Fruit fly (Drosophila melanogaster) whole organism, embryonic: Measurements from ENCODE around the gene Trm1.

ENCODE experiments used
- Antp ChIP-seq: fragments of 200-800 bp; sonication (Bioruptor generic); optimal IDR thresholded peaks from 3 replicates; lab custom pipeline; 2016; ENCODE audit warnings: missing biosample characterization, missing genetic modification characterization
- Atf-2 ChIP-seq: fragments of 200-800 bp; sonication (Bioruptor generic); optimal IDR thresholded peaks from 2 replicates; lab custom pipeline; 2016; ENCODE audit warnings: missing biosample characterization, missing genetic modification characterization
- Awh ChIP-seq: fragments of 200-800 bp; sonication (Bioruptor generic); IDR thresholded peaks from 2 replicates; pipeline ENCODE4, ENCODE4 v1.3.6; 2022; ENCODE audit warnings: missing biosample characterization, missing genetic modification characterization
- CG11085 ChIP-seq: fragments of 200-800 bp; sonication (Bioruptor generic); IDR thresholded peaks from 2 replicates; pipeline ENCODE4 v1.3.6; 2022; ENCODE audit warnings: missing biosample characterization, missing genetic modification characterization
- CG11093 ChIP-seq: fragments of 200-800 bp; sonication (Bioruptor generic); IDR thresholded peaks from 3 replicates; pipeline ENCODE4 v1.3.6; 2022; ENCODE audit warnings: missing biosample characterization, missing genetic modification characterization
- CG11247 ChIP-seq: fragments of 200-800 bp; sonication (Bioruptor generic); IDR thresholded peaks from 2 replicates; pipeline ENCODE4 v1.3.6; 2022; ENCODE audit warnings: missing biosample characterization, missing genetic modification characterization
- CG11398 ChIP-seq: fragments of 200-800 bp; sonication (Bioruptor generic); optimal IDR thresholded peaks from 2 replicates; lab custom pipeline; 2016; ENCODE audit warnings: missing biosample characterization, missing genetic modification characterization
- CG12391 ChIP-seq: fragments of 200-800 bp; sonication (Bioruptor generic); optimal IDR thresholded peaks from 3 replicates; lab custom pipeline; 2018; ENCODE audit warnings: missing biosample characterization, mild to moderate bottlenecking, missing genetic modification characterization, moderate library complexity
- CG16815 ChIP-seq: fragments of 200-800 bp; sonication (Bioruptor generic); optimal IDR thresholded peaks from 3 replicates; lab custom pipeline; 2017; ENCODE audit warnings: missing biosample characterization, mild to moderate bottlenecking, missing genetic modification characterization
- CG18599 ChIP-seq: fragments of 200-800 bp; sonication (Bioruptor generic); optimal IDR thresholded peaks from 3 replicates; lab custom pipeline; 2017; ENCODE audit warnings: missing biosample characterization, missing genetic modification characterization, mild to moderate bottlenecking, moderate library complexity, missing genetic modification reagents
- CG33213 ChIP-seq: fragments of 200-800 bp; sonication (Bioruptor generic); optimal IDR thresholded peaks from 3 replicates; lab custom pipeline; 2016; ENCODE audit warnings: missing biosample characterization, missing genetic modification characterization
- CG3847 ChIP-seq: fragments of 200-800 bp; sonication (Bioruptor generic); IDR thresholded peaks from 2 replicates; pipeline ENCODE4 v1.3.6; 2022; ENCODE audit warnings: missing biosample characterization, missing genetic modification characterization
- CG4360 ChIP-seq: fragments of 200-800 bp; sonication (Bioruptor generic); IDR thresholded peaks from 2 replicates; pipeline ENCODE4 v1.3.6; 2022; ENCODE audit warnings: missing biosample characterization, missing genetic modification characterization
- CG6654 ChIP-seq: fragments of 200-800 bp; sonication (Bioruptor generic); optimal IDR thresholded peaks from 2 replicates; lab custom pipeline; 2017; ENCODE audit warnings: missing biosample characterization, mild to moderate bottlenecking, missing genetic modification characterization
- CG7372 ChIP-seq: fragments of 200-800 bp; sonication (Bioruptor generic); IDR thresholded peaks from 2 replicates; pipeline ENCODE4 v1.3.6; 2022; ENCODE audit warnings: missing biosample characterization, missing genetic modification characterization
- CG7556 ChIP-seq: fragments of 200-800 bp; sonication (Bioruptor generic); optimal IDR thresholded peaks from 2 replicates; lab custom pipeline; 2017; ENCODE audit warnings: missing biosample characterization, mild to moderate bottlenecking, missing genetic modification characterization
- CG8388 ChIP-seq: fragments of 200-800 bp; sonication (Bioruptor generic); optimal IDR thresholded peaks from 2 replicates; lab custom pipeline; 2019; ENCODE audit warnings: missing biosample characterization, mild to moderate bottlenecking, missing genetic modification characterization, moderate library complexity
- CG8478 ChIP-seq: fragments of >200 bp; optimal IDR thresholded peaks from 2 replicates; lab custom pipeline; 2018
- CTCF ChIP-seq: fragments of 200-800 bp; sonication (Bioruptor generic); optimal IDR thresholded peaks from 2 replicates; lab custom pipeline; 2017; ENCODE audit warnings: missing biosample characterization, mild to moderate bottlenecking, missing genetic modification characterization, moderate library complexity
- D19A ChIP-seq: fragments of 200-800 bp; optimal IDR thresholded peaks from 3 replicates; lab custom pipeline; 2019; ENCODE audit warnings: missing biosample characterization, mild to moderate bottlenecking, missing genetic modification characterization, moderate library complexity
- Deaf1 ChIP-seq: fragments of 200-800 bp; optimal IDR thresholded peaks from 3 replicates; lab custom pipeline; 2019; ENCODE audit warnings: missing biosample characterization, mild to moderate bottlenecking, missing genetic modification characterization, moderate library complexity
- Fer2 ChIP-seq: fragments of 200-800 bp; sonication (Bioruptor generic); optimal IDR thresholded peaks from 2 replicates; lab custom pipeline; 2018; ENCODE audit warnings: missing biosample characterization, mild to moderate bottlenecking, missing genetic modification characterization, moderate library complexity
- Gsc ChIP-seq: fragments of 200-800 bp; sonication (Bioruptor generic); IDR thresholded peaks from 2 replicates; pipeline ENCODE4 v1.3.6; 2022; ENCODE audit warnings: missing biosample characterization, missing genetic modification characterization
- Gug ChIP-seq: fragments of 200-800 bp; sonication (Bioruptor generic); IDR thresholded peaks from 4 replicates; pipeline ENCODE4 v1.3.6; 2022; ENCODE audit warnings: missing biosample characterization, missing genetic modification characterization
- H2.0 ChIP-seq: fragments of 200-800 bp; sonication (Bioruptor generic); IDR thresholded peaks from 2 replicates; pipeline ENCODE4 v1.3.6; 2022; ENCODE audit warnings: missing biosample characterization, missing genetic modification characterization
- Hand ChIP-seq: fragments of 200-800 bp; sonication (Bioruptor generic); optimal IDR thresholded peaks from 2 replicates; lab custom pipeline; 2017; ENCODE audit warnings: mild to moderate bottlenecking, missing biosample characterization, missing genetic modification reagents, missing genetic modification characterization
- Hey ChIP-seq: fragments of 200-800 bp; sonication (Bioruptor generic); optimal IDR thresholded peaks from 3 replicates; lab custom pipeline; 2018; ENCODE audit warnings: missing biosample characterization, mild to moderate bottlenecking, missing genetic modification characterization
- HmgZ ChIP-seq: fragments of 200-800 bp; sonication (Bioruptor generic); optimal IDR thresholded peaks from 2 replicates; lab custom pipeline; 2018; ENCODE audit warnings: missing biosample characterization, mild to moderate bottlenecking, missing genetic modification characterization
- Hmr ChIP-seq: fragments of 200-800 bp; sonication (Bioruptor generic); optimal IDR thresholded peaks from 3 replicates; lab custom pipeline; 2017; ENCODE audit warnings: mild to moderate bottlenecking, missing biosample characterization, missing genetic modification reagents, missing genetic modification characterization
- Hr3 ChIP-seq: fragments of 200-800 bp; sonication (Bioruptor generic); optimal IDR thresholded peaks from 3 replicates; lab custom pipeline; 2016; ENCODE audit warnings: missing biosample characterization, missing genetic modification characterization
- Kr ChIP-seq: fragments of 200-800 bp; sonication (Bioruptor generic); optimal IDR thresholded peaks from 2 replicates; lab custom pipeline; 2017; ENCODE audit warnings: missing biosample characterization, mild to moderate bottlenecking, missing genetic modification characterization
- Mrtf ChIP-seq: fragments of 200-800 bp; sonication (Bioruptor generic); IDR thresholded peaks from 3 replicates; pipeline ENCODE4 v1.3.6; 2022; ENCODE audit warnings: missing biosample characterization, missing genetic modification characterization
- NK7.1 ChIP-seq: fragments of 200-800 bp; sonication (Bioruptor generic); optimal IDR thresholded peaks from 3 replicates; lab custom pipeline; 2016; ENCODE audit warnings: missing biosample characterization, missing genetic modification characterization
- Nf-YA ChIP-seq: fragments of 200-800 bp; sonication (Bioruptor generic); IDR thresholded peaks from 2 replicates; pipeline ENCODE4 v1.3.6; 2022; ENCODE audit warnings: missing biosample characterization, missing genetic modification characterization
- Nf-YC ChIP-seq: fragments of 200-800 bp; optimal IDR thresholded peaks from 3 replicates; lab custom pipeline; 2019; ENCODE audit warnings: missing biosample characterization, mild to moderate bottlenecking, missing genetic modification characterization, moderate library complexity
- TFAM ChIP-seq: fragments of 200-800 bp; sonication (Bioruptor generic); optimal IDR thresholded peaks from 2 replicates; lab custom pipeline; 2017; ENCODE audit warnings: missing biosample characterization, missing genetic modification characterization, inconsistent platforms
- cas ChIP-seq: fragments of 200-800 bp; sonication (Bioruptor generic); IDR thresholded peaks from 2 replicates; pipeline ENCODE4 v1.3.6; 2022; ENCODE audit warnings: missing biosample characterization, missing genetic modification characterization
- cg ChIP-seq: fragments of 200-800 bp; sonication (Bioruptor generic); optimal IDR thresholded peaks from 3 replicates; lab custom pipeline; 2019; ENCODE audit warnings: missing biosample characterization, mild to moderate bottlenecking, missing genetic modification characterization, moderate library complexity
- dan ChIP-seq: fragments of 200-800 bp; sonication (Bioruptor generic); IDR thresholded peaks from 2 replicates; pipeline ENCODE4 v1.3.6; 2022; ENCODE audit warnings: missing biosample characterization, missing genetic modification characterization
- exex ChIP-seq: fragments of 200-800 bp; sonication (Bioruptor generic); optimal IDR thresholded peaks from 4 replicates; lab custom pipeline; 2018; ENCODE audit warnings: missing biosample characterization, mild to moderate bottlenecking, missing genetic modification characterization, moderate library complexity
- her ChIP-seq: fragments of 200-800 bp; sonication (Bioruptor generic); optimal IDR thresholded peaks from 2 replicates; lab custom pipeline; 2016; ENCODE audit warnings: missing biosample characterization, missing genetic modification characterization
- ind ChIP-seq: fragments of 200-800 bp; sonication (Bioruptor generic); optimal IDR thresholded peaks from 3 replicates; lab custom pipeline; 2016; ENCODE audit warnings: missing biosample characterization, missing genetic modification characterization
- kah ChIP-seq: fragments of 200-800 bp; sonication (Bioruptor generic); optimal IDR thresholded peaks from 2 replicates; lab custom pipeline; 2018; ENCODE audit warnings: missing biosample characterization, mild to moderate bottlenecking, missing genetic modification characterization
- lmd ChIP-seq: fragments of 200-800 bp; sonication (Bioruptor generic); IDR thresholded peaks from 2 replicates; pipeline ENCODE4 v1.3.6; 2022; ENCODE audit warnings: missing biosample characterization, missing genetic modification characterization
- mirr ChIP-seq: fragments of 200-800 bp; sonication (Bioruptor generic); optimal IDR thresholded peaks from 3 replicates; lab custom pipeline; 2018; ENCODE audit warnings: missing biosample characterization, mild to moderate bottlenecking, missing genetic modification characterization
- sd ChIP-seq: fragments of 200-800 bp; sonication (Bioruptor generic); optimal IDR thresholded peaks from 3 replicates; lab custom pipeline; 2018; ENCODE audit warnings: missing biosample characterization, mild to moderate bottlenecking, missing genetic modification characterization, moderate library complexity
- slou ChIP-seq: fragments of 200-800 bp; sonication (Bioruptor generic); optimal IDR thresholded peaks from 3 replicates; lab custom pipeline; 2016; ENCODE audit warnings: missing biosample characterization, missing genetic modification characterization
- slp2 ChIP-seq: fragments of 200-800 bp; sonication (Bioruptor generic); optimal IDR thresholded peaks from 2 replicates; lab custom pipeline; 2016; ENCODE audit warnings: missing biosample characterization, missing genetic modification characterization
- tap ChIP-seq: fragments of 200-800 bp; optimal IDR thresholded peaks from 3 replicates; lab custom pipeline; 2019; ENCODE audit warnings: missing biosample characterization, mild to moderate bottlenecking, missing genetic modification characterization, moderate library complexity
- toy ChIP-seq: fragments of 200-800 bp; sonication (Bioruptor generic); IDR thresholded peaks from 2 replicates; pipeline ENCODE4 v1.3.6; 2022; ENCODE audit warnings: missing biosample characterization, missing genetic modification characterization
- trem ChIP-seq: fragments of 200-800 bp; optimal IDR thresholded peaks from 3 replicates; lab custom pipeline; 2019; ENCODE audit warnings: missing biosample characterization, mild to moderate bottlenecking, missing genetic modification characterization, moderate library complexity
- wek ChIP-seq: fragments of 200-800 bp; sonication (Bioruptor generic); optimal IDR thresholded peaks from 3 replicates; lab custom pipeline; 2018; ENCODE audit warnings: missing biosample characterization, mild to moderate bottlenecking, missing genetic modification characterization, moderate library complexity
- zf30C ChIP-seq: fragments of 200-800 bp; sonication (Bioruptor generic); optimal IDR thresholded peaks from 3 replicates; lab custom pipeline; 2018; ENCODE audit warnings: missing biosample characterization, mild to moderate bottlenecking, missing genetic modification characterization

Trm1 gene

DNA sequence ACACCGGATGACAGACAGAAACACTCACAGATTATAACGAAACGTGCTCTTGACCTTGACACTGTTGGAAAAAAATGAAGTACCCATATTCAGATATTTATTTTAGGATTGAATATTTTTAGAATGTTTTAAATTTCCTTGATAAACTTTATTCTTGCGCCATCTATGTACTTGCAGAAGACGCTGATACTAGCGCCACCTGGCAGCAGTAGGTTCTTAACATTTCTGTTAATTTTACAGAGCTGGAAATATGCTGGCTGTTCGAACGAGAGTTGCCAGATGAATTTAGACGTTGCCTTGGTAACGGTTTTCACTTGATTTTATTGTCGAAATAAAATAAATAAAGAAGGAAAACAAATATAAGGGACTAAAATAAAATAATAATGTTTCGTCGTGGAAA is 3.3 kb upstream of the Trm1 start, which contains the start of gene Fam92 (continued):
- TF ChIP-seq TFAM (GFP tag; lab: Kevin White, UChicago) (no peak), Hr3 (GFP tag; lab: Kevin White, UChicago) (peak; percentile 46), CG16815 (no peak), Atf-2 (GFP tag; lab: Kevin White, UChicago) (peak; percentile 24), CG11085 (GFP tag; lab: Robert Waterston, UW) (peak; percentile 11; the same call in 1 of the 2 replicates), tap (no peak), cas (GFP tag; lab: Robert Waterston, UW) (no peak), CG8478 (lab: Kevin White, UChicago) (no peak), cg (GFP tag; lab: Kevin White, UChicago) (no peak), Kr (no peak), CG8388 (GFP tag; lab: Kevin White, UChicago) (no peak), CG3847 (peak; percentile 21; the same call in 1 of the 2 replicates), slp2 (peak; percentile 32), CG33213 (GFP tag; lab: Kevin White, UChicago) (peak; percentile 47), Nf-YA (GFP tag; lab: Robert Waterston, UW) (no peak), dan (no peak), CG4360 (no peak), exex (tag; lab: Kevin White, UChicago) (no peak), Deaf1 (tag; lab: Kevin White, UChicago) (peak; percentile 21), CG6654 (GFP tag; lab: Kevin White, UChicago) (no peak), Hey (tag; lab: Kevin White, UChicago) (no peak), CG11093 (no peak), Hand (GFP tag; lab: Kevin White, UChicago) (no peak), CG7372 (GFP tag; lab: Robert Waterston, UW) (no peak), Gsc (GFP tag; lab: Robert Waterston, UW) (no peak), CG12391 (tag; lab: Kevin White, UChicago) (peak; percentile 42), NK7.1 (peak; percentile 1), Nf-YC (peak; percentile 40), CG7556 (GFP tag; lab: Kevin White, UChicago) (no peak), sd (tag; lab: Kevin White, UChicago) (peak; percentile 27), Mrtf (GFP tag; lab: Robert Waterston, UW) (peak; percentile 49; the same call in 2 of the 3 replicates), Awh (GFP tag; lab: Robert Waterston, UW) (no peak), lmd (GFP tag; lab: Robert Waterston, UW) (peak; percentile 43; the same call in 1 of the 2 replicates), CG11398 (GFP tag; lab: Kevin White, UChicago) (no peak), toy (GFP tag; lab: Robert Waterston, UW) (no peak), CG11247 (GFP tag; lab: Robert Waterston, UW) (peak; percentile 52), HmgZ (tag; lab: Kevin White, UChicago) (peak; percentile 51), D19A (tag; lab: Kevin White, UChicago) (peak; percentile 49), mirr (GFP tag; lab: Kevin White, UChicago) (no peak), Antp (GFP tag; lab: Kevin White, UChicago) (peak; percentile 40), Fer2 (tag; lab: Kevin White, UChicago) (peak; percentile 12), wek (no peak), kah (GFP tag; lab: Kevin White, UChicago) (no peak), Gug (0 out of 4 replicates have a peak, but pooled peaks have one; percentile 18), CG18599 (peak; percentile 42), ind (GFP tag; lab: Kevin White, UChicago) (peak; percentile 36), her (GFP tag; lab: Kevin White, UChicago) (no peak), Hmr (peak; percentile 48), CTCF (peak; percentile 99), trem (tag; lab: Kevin White, UChicago) (peak; percentile 63), slou (GFP tag; lab: Kevin White, UChicago) (no peak), zf30C (no peak), H2.0 (peak; percentile 36; the same call in 1 of the 2 replicates)
